Fruit fly (Drosophila melanogaster) whole organism, embryonic: ENCODE measurements around the gene Cralbp.

Experiments
- Adf1 ChIP-seq: fragments of 200-800 bp; sonication (Bioruptor generic); IDR thresholded peaks from 2 replicates; pipeline ENCODE4 v1.3.6; 2022; ENCODE audit warnings: missing biosample characterization, missing genetic modification characterization
- Aef1 ChIP-seq: fragments of 200-800 bp; sonication (Bioruptor generic); IDR thresholded peaks from 3 replicates; pipeline ENCODE4 v1.3.6; 2022; ENCODE audit warnings: missing biosample characterization, missing genetic modification characterization
- C15 ChIP-seq: fragments of 200-800 bp; sonication (Bioruptor generic); IDR thresholded peaks from 3 replicates; pipeline ENCODE4 v1.3.6; 2022; ENCODE audit warnings: missing biosample characterization, missing genetic modification characterization
- CG10209 ChIP-seq: fragments of 200-800 bp; sonication (Bioruptor generic); optimal IDR thresholded peaks from 3 replicates; lab custom pipeline; 2017; ENCODE audit warnings: missing biosample characterization, mild to moderate bottlenecking, missing genetic modification characterization, missing genetic modification reagents
- CG10543 ChIP-seq: fragments of 200-800 bp; sonication (Bioruptor generic); optimal IDR thresholded peaks from 3 replicates; lab custom pipeline; 2017; ENCODE audit warnings: missing biosample characterization, mild to moderate bottlenecking, missing genetic modification characterization, moderate library complexity
- CG12071 ChIP-seq: fragments of 200-800 bp; sonication (Bioruptor generic); optimal IDR thresholded peaks from 3 replicates; lab custom pipeline; 2018; ENCODE audit warnings: missing biosample characterization, mild to moderate bottlenecking, missing genetic modification characterization
- CG12769 ChIP-seq: fragments of 200-800 bp; sonication (Bioruptor generic); optimal IDR thresholded peaks from 2 replicates; lab custom pipeline; 2019; ENCODE audit warnings: missing biosample characterization, mild to moderate bottlenecking, missing genetic modification characterization, moderate library complexity
- CG13424 ChIP-seq: fragments of 200-800 bp; sonication (Bioruptor generic); optimal IDR thresholded peaks from 2 replicates; lab custom pipeline; 2019; ENCODE audit warnings: missing biosample characterization, mild to moderate bottlenecking, missing genetic modification characterization, moderate library complexity
- CG13624 ChIP-seq: fragments of 200-800 bp; sonication (Bioruptor generic); optimal IDR thresholded peaks from 2 replicates; lab custom pipeline; 2016; ENCODE audit warnings: missing biosample characterization, missing genetic modification characterization
- CG15479 ChIP-seq: fragments of 200-800 bp; sonication (Bioruptor generic); optimal IDR thresholded peaks from 3 replicates; lab custom pipeline; 2019; ENCODE audit warnings: missing biosample characterization, mild to moderate bottlenecking, missing genetic modification characterization, moderate library complexity
- CG1832 ChIP-seq: fragments of 200-800 bp; sonication (Bioruptor generic); optimal IDR thresholded peaks from 2 replicates; lab custom pipeline; 2017; ENCODE audit warnings: missing biosample characterization, mild to moderate bottlenecking, missing genetic modification characterization, inconsistent platforms
- CG18599 ChIP-seq: fragments of 200-800 bp; sonication (Bioruptor generic); optimal IDR thresholded peaks from 3 replicates; lab custom pipeline; 2017; ENCODE audit warnings: missing biosample characterization, missing genetic modification characterization, mild to moderate bottlenecking, moderate library complexity, missing genetic modification reagents
- CG34376 ChIP-seq: fragments of 200-800 bp; sonication (Bioruptor generic); optimal IDR thresholded peaks from 2 replicates; lab custom pipeline; 2018; ENCODE audit warnings: missing biosample characterization, mild to moderate bottlenecking, missing genetic modification characterization
- CG34422 ChIP-seq: fragments of 200-800 bp; sonication (Bioruptor generic); IDR thresholded peaks from 3 replicates; pipeline ENCODE4 v1.3.6; 2022; ENCODE audit warnings: missing biosample characterization, missing genetic modification characterization
- CG6813 ChIP-seq: fragments of 200-800 bp; sonication (Bioruptor generic); optimal IDR thresholded peaks from 2 replicates; lab custom pipeline; 2017; ENCODE audit warnings: missing biosample characterization, missing genetic modification characterization, mild to moderate bottlenecking, moderate library complexity, missing genetic modification reagents
- CG7745 ChIP-seq: fragments of 200-800 bp; sonication (Bioruptor generic); optimal IDR thresholded peaks from 2 replicates; lab custom pipeline; 2018; ENCODE audit warnings: missing biosample characterization, mild to moderate bottlenecking, missing genetic modification characterization, moderate library complexity
- CG8290 ChIP-seq, 3 experiments: fragments of 200-800 bp; sonication (Bioruptor generic); optimal IDR thresholded peaks; 2 replicates each; lab custom pipeline; 2016 to 2019; ENCODE audit warnings: missing biosample characterization in 3 of 3, missing genetic modification characterization in 3 of 3, mild to moderate bottlenecking in 2 of 3, moderate library complexity in 1 of 3
- CG8944 ChIP-seq: fragments of 200-800 bp; sonication (Bioruptor generic); optimal IDR thresholded peaks from 3 replicates; lab custom pipeline; 2016; ENCODE audit warnings: missing biosample characterization, missing genetic modification characterization
- Dbx ChIP-seq: fragments of 200-800 bp; sonication (Bioruptor generic); IDR thresholded peaks from 3 replicates; pipeline ENCODE4 v1.3.6; 2022; ENCODE audit warnings: missing biosample characterization, missing genetic modification characterization
- Deaf1 ChIP-seq: fragments of 200-800 bp; optimal IDR thresholded peaks from 3 replicates; lab custom pipeline; 2019; ENCODE audit warnings: missing biosample characterization, mild to moderate bottlenecking, missing genetic modification characterization, moderate library complexity
- GATAe ChIP-seq: fragments of 200-800 bp; sonication (Bioruptor generic); conservative IDR thresholded peaks from 2 replicates; pipeline ENCODE4 v1.3.6; 2022; ENCODE audit warnings: missing biosample characterization, missing genetic modification characterization
- HLH3B ChIP-seq: fragments of 200-800 bp; sonication (Bioruptor generic); IDR thresholded peaks from 2 replicates; pipeline ENCODE4 v1.3.6; 2022; ENCODE audit warnings: missing biosample characterization, missing genetic modification characterization
- Hey ChIP-seq: fragments of 200-800 bp; sonication (Bioruptor generic); optimal IDR thresholded peaks from 3 replicates; lab custom pipeline; 2018; ENCODE audit warnings: missing biosample characterization, mild to moderate bottlenecking, missing genetic modification characterization
- Med ChIP-seq: fragments of 200-800 bp; sonication (Bioruptor generic); peaks from one replicate; lab custom pipeline; 2016; ENCODE audit warnings: missing biosample characterization, missing genetic modification characterization, mild to moderate bottlenecking, inconsistent platforms, moderate library complexity
- Pdp1 ChIP-seq, 2 experiments: fragments of 200-800 bp; sonication (Bioruptor generic); optimal IDR thresholded peaks; 3 replicates each; lab custom pipeline; 2016; ENCODE audit warnings: missing biosample characterization in 2 of 2, missing genetic modification characterization in 2 of 2, mild to moderate bottlenecking in 1 of 2, moderate library complexity in 1 of 2
- chinmo ChIP-seq: fragments of 200-800 bp; sonication (Bioruptor generic); IDR thresholded peaks from 4 replicates; pipeline ENCODE4 v1.3.6; 2022; ENCODE audit warnings: missing biosample characterization, missing genetic modification characterization; ENCODE audit not compliant: partially characterized antibody
- crol ChIP-seq: fragments of 200-800 bp; sonication (Bioruptor generic); IDR thresholded peaks from 2 replicates; pipeline ENCODE4 v1.3.6; 2022; ENCODE audit warnings: missing biosample characterization, missing genetic modification characterization
- crp ChIP-seq, 2 experiments: fragments of 200-800 bp; sonication (Bioruptor generic); optimal IDR thresholded peaks; 2 replicates in 1 of 2; 3 replicates in 1 of 2; lab custom pipeline; 2017; ENCODE audit warnings: missing biosample characterization in 2 of 2, missing genetic modification characterization in 2 of 2, mild to moderate bottlenecking in 1 of 2, moderate library complexity in 1 of 2
- cwo ChIP-seq: fragments of 200-800 bp; sonication (Bioruptor generic); optimal IDR thresholded peaks from 3 replicates; lab custom pipeline; 2017; ENCODE audit warnings: missing biosample characterization, missing genetic modification characterization, mild to moderate bottlenecking, moderate library complexity, missing genetic modification reagents
- da ChIP-seq: fragments of 200-800 bp; sonication (Bioruptor generic); optimal IDR thresholded peaks from 2 replicates; lab custom pipeline; 2016; ENCODE audit warnings: missing biosample characterization, missing genetic modification characterization
- exex ChIP-seq: fragments of 200-800 bp; sonication (Bioruptor generic); optimal IDR thresholded peaks from 4 replicates; lab custom pipeline; 2018; ENCODE audit warnings: missing biosample characterization, mild to moderate bottlenecking, missing genetic modification characterization, moderate library complexity
- ftz-f1 ChIP-seq: fragments of 200-800 bp; sonication (Bioruptor generic); optimal IDR thresholded peaks from 2 replicates; lab custom pipeline; 2016; ENCODE audit warnings: missing biosample characterization, missing genetic modification characterization
- lab ChIP-seq: fragments of 200-800 bp; sonication (Bioruptor generic); optimal IDR thresholded peaks from 3 replicates; lab custom pipeline; 2017; ENCODE audit warnings: missing biosample characterization, missing genetic modification characterization, mild to moderate bottlenecking, moderate library complexity, missing genetic modification reagents
- maf-S ChIP-seq: fragments of 200-800 bp; sonication (Bioruptor generic); optimal IDR thresholded peaks from 2 replicates; lab custom pipeline; 2016; ENCODE audit warnings: missing biosample characterization, missing genetic modification characterization
- mirr ChIP-seq: fragments of 200-800 bp; sonication (Bioruptor generic); optimal IDR thresholded peaks from 3 replicates; lab custom pipeline; 2018; ENCODE audit warnings: missing biosample characterization, mild to moderate bottlenecking, missing genetic modification characterization
- row ChIP-seq: fragments of 200-800 bp; sonication (Bioruptor generic); IDR thresholded peaks from 3 replicates; pipeline ENCODE4 v1.3.6; 2022; ENCODE audit warnings: missing biosample characterization, missing genetic modification characterization
- sens ChIP-seq: fragments of 200-800 bp; sonication (Bioruptor generic); peaks from one replicate; lab custom pipeline; 2016; ENCODE audit warnings: missing biosample characterization, missing genetic modification characterization
- shn ChIP-seq: fragments of 200-800 bp; sonication (Bioruptor generic); optimal IDR thresholded peaks from 3 replicates; lab custom pipeline; 2016; ENCODE audit warnings: missing biosample characterization, missing genetic modification characterization
- sna ChIP-seq: fragments of 200-800 bp; sonication (Bioruptor generic); IDR thresholded peaks from 2 replicates; pipeline ENCODE4 v1.3.6; 2022; ENCODE audit warnings: missing biosample characterization, missing genetic modification characterization; ENCODE audit not compliant: partially characterized antibody
- tna ChIP-seq: fragments of 200-800 bp; sonication (Bioruptor generic); IDR thresholded peaks from 2 replicates; pipeline ENCODE4 v1.3.6; 2022; ENCODE audit warnings: missing biosample characterization, missing genetic modification characterization; ENCODE audit not compliant: partially characterized antibody
- ttk ChIP-seq: fragments of 200-800 bp; sonication (Bioruptor generic); IDR thresholded peaks from 2 replicates; pipeline ENCODE4 v2.1.2; 2022; ENCODE audit warnings: missing biosample characterization, missing genetic modification characterization

Gene Cralbp

DNA sequence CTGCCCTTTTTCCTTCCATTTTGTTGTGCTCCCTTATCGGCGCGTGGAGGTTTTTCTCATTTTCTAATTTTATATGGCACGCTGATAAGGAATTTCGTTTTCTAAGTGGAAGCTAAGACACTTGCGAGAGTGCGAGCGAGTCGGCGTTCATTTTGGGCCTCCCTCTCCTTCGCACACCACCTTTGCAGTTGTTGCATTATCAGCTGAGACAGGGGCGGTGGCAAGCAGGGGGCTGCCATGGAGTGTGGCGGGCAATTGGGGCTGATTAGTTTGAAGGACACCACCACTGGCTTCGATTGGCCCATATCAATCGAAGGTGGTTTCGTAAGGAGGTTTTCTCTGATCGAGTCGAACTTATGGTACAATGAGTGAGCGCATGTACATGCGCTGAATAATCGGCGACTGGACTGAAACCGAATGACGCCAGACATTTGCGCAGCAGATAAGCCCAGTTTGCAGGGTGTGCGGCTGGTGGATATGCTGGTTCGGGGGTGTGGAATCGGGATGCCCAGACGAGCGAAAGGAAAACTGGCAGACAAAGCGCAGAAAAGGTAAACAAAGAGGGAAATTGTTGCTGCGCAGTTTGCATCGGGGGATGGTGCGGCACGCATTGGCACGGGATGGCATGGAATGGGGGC, 23.2 kb upstream of the Cralbp start (continued):
- TF ChIP-seq ftz-f1 (GFP tag; lab: Kevin White, UChicago) = peak; percentile 93
- no peak; the same call in 2 of the 3 replicates for TF ChIP-seq row
- peak; percentile 92 for TF ChIP-seq exex (tag; lab: Kevin White, UChicago)
- peak; percentile 33 for TF ChIP-seq da
- peak; percentile 24 for TF ChIP-seq CG18599 (GFP tag; lab: Kevin White, UChicago)
- TF ChIP-seq CG34422 = 0 out of 3 replicates have a peak, but pooled peaks have one; percentile 46
- peak; percentile 74 for TF ChIP-seq lab
- peak; percentile 91 for TF ChIP-seq CG15479 (GFP tag; lab: Kevin White, UChicago)
- peak; percentile 29 for TF ChIP-seq sens (GFP tag; lab: Kevin White, UChicago)
- TF ChIP-seq HLH3B = no peak
- peak; percentile 38; the same call in 1 of the 2 replicates for TF ChIP-seq ttk (GFP tag; lab: Robert Waterston, UW)
- TF ChIP-seq CG10543 (GFP tag; lab: Kevin White, UChicago) = peak; percentile 66
- TF ChIP-seq CG13424 = no peak
- peak in 1 of 2 experiments; percentile 63 for TF ChIP-seq Pdp1 (GFP tag; optimal IDR thresholded peaks at IDR 0.05; lab: Kevin White, UChicago)
- TF ChIP-seq Dbx (GFP tag; lab: Robert Waterston, UW) = peak; percentile 43; the same call in 1 of the 3 replicates
- no peak for TF ChIP-seq CG8290 (GFP tag; optimal IDR thresholded peaks at IDR 0.05; lab: Kevin White, UChicago)
- peak in 1 of 2 experiments; percentile 5 for TF ChIP-seq CG8290 (tag; optimal IDR thresholded peaks at IDR 0.05; lab: Kevin White, UChicago)
- TF ChIP-seq GATAe (GFP tag; lab: Robert Waterston, UW) = peak; percentile 97
- peak; percentile 98 for TF ChIP-seq Hey (tag; lab: Kevin White, UChicago)
- TF ChIP-seq CG34376 (GFP tag; lab: Kevin White, UChicago) = peak; percentile 95
- TF ChIP-seq cwo (GFP tag; lab: Kevin White, UChicago) = peak; percentile 22
- peak; percentile 57 for TF ChIP-seq CG13624 (GFP tag; lab: Kevin White, UChicago)
- TF ChIP-seq sna (GFP tag; lab: Robert Waterston, UW) = 0 out of 2 replicates have a peak, but pooled peaks have one; percentile 28
- TF ChIP-seq mirr (GFP tag; lab: Kevin White, UChicago) = peak; percentile 71
- no peak for TF ChIP-seq maf-S (GFP tag; lab: Kevin White, UChicago)
- TF ChIP-seq crp (GFP tag; optimal IDR thresholded peaks at IDR 0.05; lab: Kevin White, UChicago) = peak in 1 of 2 experiments; percentile 37
- TF ChIP-seq CG1832 (GFP tag; lab: Kevin White, UChicago) = peak; percentile 69
- TF ChIP-seq Aef1 (GFP tag; lab: Robert Waterston, UW) = peak; percentile 92
- TF ChIP-seq Deaf1 (tag; lab: Kevin White, UChicago) = peak; percentile 17
- peak; percentile 10 for TF ChIP-seq CG12071 (GFP tag; lab: Kevin White, UChicago)
- peak; percentile 93 for TF ChIP-seq crol
- TF ChIP-seq shn (GFP tag; lab: Kevin White, UChicago) = peak; percentile 22
- TF ChIP-seq chinmo (GFP tag; lab: Robert Waterston, UW) = peak; percentile 99
- peak; percentile 4 for TF ChIP-seq CG12769 (tag; lab: Kevin White, UChicago)
- no peak for TF ChIP-seq C15
- no peak for TF ChIP-seq CG6813
- peak; percentile 75 for TF ChIP-seq Med (GFP tag; lab: Kevin White, UChicago)
- TF ChIP-seq Adf1 = peak; percentile 45
- no peak for TF ChIP-seq CG10209
- no peak for TF ChIP-seq CG8944 (GFP tag; lab: Kevin White, UChicago)
- peak; percentile 67 for TF ChIP-seq CG7745 (tag; lab: Kevin White, UChicago)
- TF ChIP-seq tna = 0 out of 2 replicates have a peak, but pooled peaks have one; percentile 45
- TF ChIP-seq, all 482 proteins: peak for 48
